Fruit fly (Drosophila melanogaster) Kc167 (cell line): Measurements from ENCODE around the gene CG18563.

Source experiments
- Myc ChIP-seq: fragments of >200 bp; optimal IDR thresholded peaks from 2 replicates; lab custom pipeline; 2017; ENCODE audit warnings: missing external identifiers
- Sin3A ChIP-seq: fragments of >200 bp; optimal IDR thresholded peaks from 2 replicates; lab custom pipeline; 2018; ENCODE audit warnings: missing external identifiers
- insv ChIP-seq: fragments of >200 bp; optimal IDR thresholded peaks from 3 replicates; lab custom pipeline; 2018; ENCODE audit warnings: missing external identifiers
- ttk ChIP-seq: sonication (Bioruptor generic); optimal IDR thresholded peaks from 2 replicates; lab custom pipeline; 2017; ENCODE audit warnings: missing external identifiers

- TF ChIP-seq insv (lab: Kevin White, UChicago) (no peak), ttk (no peak), Sin3A (lab: Kevin White, UChicago) (no peak), Myc (lab: Kevin White, UChicago) (no peak)
Observed at dm6 chr2L:17455823-17456222, 2.0 kb downstream of the CG18563 start, which contains the start of gene SPH93.
